Fruit fly (Drosophila melanogaster): ENCODE data around the gene CG13989.

CG13989 gene

dm6 chr2L:6160100-6160499 lies at the start of gene CG13989:
CG13989 (plus strand) TSS chr2L:6160400.
- TF ChIP-seq CG1620 (GFP tag; optimal IDR thresholded peaks at IDR 0.05) (no peak), cnc (optimal IDR thresholded peaks at IDR 0.05) (no peak), toe (GFP tag; optimal IDR thresholded peaks at IDR 0.05) (no peak), CG5204 (GFP tag; optimal IDR thresholded peaks at IDR 0.05) (no peak), CG33017 (tag; optimal IDR thresholded peaks at IDR 0.05) (no peak), Hr96 (GFP tag; optimal IDR thresholded peaks at IDR 0.05) (no peak), ovo (GFP tag; optimal IDR thresholded peaks at IDR 0.05) (no peak), cic (GFP tag; optimal IDR thresholded peaks at IDR 0.05) (no peak), CG12768 (GFP tag; optimal IDR thresholded peaks at IDR 0.05) (no peak), tj (GFP tag; optimal IDR thresholded peaks at IDR 0.05) (no peak)

DNA sequence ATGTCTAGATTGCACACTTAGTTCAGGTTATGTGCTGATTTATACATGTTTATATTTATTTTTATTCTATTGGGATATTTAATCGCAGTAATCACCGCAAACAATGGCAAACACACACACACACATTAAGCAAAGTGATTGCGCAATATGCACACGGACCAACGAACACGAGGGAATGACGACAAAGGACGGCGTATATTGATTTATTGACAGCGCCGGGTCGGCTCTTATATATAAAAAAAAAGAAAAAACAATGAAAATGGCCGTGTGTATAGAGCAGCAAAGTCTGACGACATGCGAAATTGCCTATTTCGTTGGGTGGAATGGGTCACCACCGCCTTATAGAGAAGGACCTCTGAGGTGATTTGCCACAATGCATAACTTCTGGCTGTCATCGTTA lies 49.4 kb upstream of the CG13989 start:
- TF ChIP-seq CG11617 (GFP tag; optimal IDR thresholded peaks at IDR 0.05) (no peak), kay (GFP tag; ENCODE audit: borderline replicate concordance) (peak; percentile 66), cnc (optimal IDR thresholded peaks at IDR 0.05) (no peak)

DNA sequence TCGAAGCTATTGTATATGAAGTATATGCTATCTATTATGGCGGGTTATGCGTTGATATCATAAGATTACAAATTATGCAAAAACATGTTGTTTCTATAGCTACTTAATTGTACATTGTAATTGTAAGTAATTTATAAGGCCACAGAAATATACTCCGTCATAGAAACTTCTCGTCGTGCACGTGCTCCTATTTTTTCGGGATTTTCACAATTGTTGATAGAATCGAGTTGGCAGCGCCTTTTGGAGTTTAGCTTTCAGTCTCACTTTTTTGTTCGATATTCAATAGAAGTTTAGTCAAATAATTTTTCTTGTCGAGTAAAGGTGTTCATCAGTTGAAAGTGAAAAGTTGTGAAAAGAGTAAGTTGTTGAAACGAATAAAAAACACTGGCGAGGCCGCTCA lies 42.0 kb upstream of the CG13989 start, which contains the start of gene CG31642:
Gene CG31642 (plus strand): TSS at position 301 of the 400 bp plus-strand sequence.
- no peak for TF ChIP-seq tj (GFP tag; optimal IDR thresholded peaks at IDR 0.05)
- TF ChIP-seq CG12768 (GFP tag; optimal IDR thresholded peaks at IDR 0.05), result no peak
- no peak for TF ChIP-seq Clk (GFP tag; optimal IDR thresholded peaks at IDR 0.05)
- no peak for TF ChIP-seq toe (GFP tag; optimal IDR thresholded peaks at IDR 0.05)
- TF ChIP-seq Crg-1 (GFP tag; optimal IDR thresholded peaks at IDR 0.05), result no peak
- no peak for TF ChIP-seq Mnt (GFP tag; optimal IDR thresholded peaks at IDR 0.05)
- TF ChIP-seq CG33017 (tag; optimal IDR thresholded peaks at IDR 0.05), result no peak
- TF ChIP-seq ovo (GFP tag; optimal IDR thresholded peaks at IDR 0.05), result no peak
- no peak for TF ChIP-seq kay (GFP tag; ENCODE audit: borderline replicate concordance)
- TF ChIP-seq CG5204 (GFP tag; optimal IDR thresholded peaks at IDR 0.05), result no peak
- no peak for TF ChIP-seq Hr96 (GFP tag; optimal IDR thresholded peaks at IDR 0.05)
- TF ChIP-seq CG7101 (tag; optimal IDR thresholded peaks at IDR 0.05), result no peak

- TF ChIP-seq CG33017 (tag; optimal IDR thresholded peaks at IDR 0.05) (peak; percentile 46), CG7045 (GFP tag; optimal IDR thresholded peaks at IDR 0.05) (peak; percentile 12), CG1620 (GFP tag; optimal IDR thresholded peaks at IDR 0.05) (peak; percentile 21), Mnt (GFP tag; optimal IDR thresholded peaks at IDR 0.05) (no peak), kay (GFP tag; ENCODE audit: borderline replicate concordance) (no peak), Clk (GFP tag; optimal IDR thresholded peaks at IDR 0.05) (no peak), ovo (GFP tag; optimal IDR thresholded peaks at IDR 0.05) (no peak), CG11617 (GFP tag; optimal IDR thresholded peaks at IDR 0.05) (no peak), tj (GFP tag; optimal IDR thresholded peaks at IDR 0.05) (peak; percentile 11), bab1 (GFP tag; optimal IDR thresholded peaks at IDR 0.05) (no peak), Crg-1 (GFP tag; optimal IDR thresholded peaks at IDR 0.05) (no peak), CG12768 (GFP tag; optimal IDR thresholded peaks at IDR 0.05) (no peak), cic (GFP tag; optimal IDR thresholded peaks at IDR 0.05) (no peak), cnc (optimal IDR thresholded peaks at IDR 0.05) (no peak), Hr96 (GFP tag; optimal IDR thresholded peaks at IDR 0.05) (no peak), toe (GFP tag; optimal IDR thresholded peaks at IDR 0.05) (no peak), CG7101 (tag; optimal IDR thresholded peaks at IDR 0.05) (peak; percentile 45), pad (GFP tag; optimal IDR thresholded peaks at IDR 0.05) (no peak), CG5204 (GFP tag; optimal IDR thresholded peaks at IDR 0.05) (peak; percentile 16), CG14711 (tag; optimal IDR thresholded peaks at IDR 0.05) (peak; percentile 52)
These were observed 35.4 kb upstream of the CG13989 start, which contains the start of gene Arpc4 for dm6 chr2L:6124815-6125214. Arpc4 (plus strand) TSS chr2L:6125132.

dm6 chr2L:6127478-6127877 lies 32.7 kb upstream of the CG13989 start, which contains the start of gene WDR79:
WDR79 (minus strand) TSS chr2L:6127775.
- no peak for TF ChIP-seq CG1620 (GFP tag; optimal IDR thresholded peaks at IDR 0.05)
- TF ChIP-seq pad (GFP tag; optimal IDR thresholded peaks at IDR 0.05), result no peak
- TF ChIP-seq CG14711 (tag; optimal IDR thresholded peaks at IDR 0.05), result no peak
- TF ChIP-seq Clk (GFP tag; optimal IDR thresholded peaks at IDR 0.05), result no peak
- TF ChIP-seq Hr96 (GFP tag; optimal IDR thresholded peaks at IDR 0.05), result no peak

dm6 chr2L:6130522-6131073 lies 29.6 kb upstream of the CG13989 start, which contains the start of the genes B9d2, tctn and CG9222:
B9d2 (minus strand) TSS chr2L:6130651.
tctn (minus strand) TSS chr2L:6130651.
CG9222 (plus strand) TSS chr2L:6131023.
- TF ChIP-seq CG33017 (tag; optimal IDR thresholded peaks at IDR 0.05) (no peak), CG7101 (tag; optimal IDR thresholded peaks at IDR 0.05) (no peak), bab1 (GFP tag; optimal IDR thresholded peaks at IDR 0.05) (no peak), CG14711 (tag; optimal IDR thresholded peaks at IDR 0.05) (no peak), kay (GFP tag; ENCODE audit: borderline replicate concordance) (no peak), Clk (GFP tag; optimal IDR thresholded peaks at IDR 0.05) (no peak), toe (GFP tag; optimal IDR thresholded peaks at IDR 0.05) (no peak), CG1620 (GFP tag; optimal IDR thresholded peaks at IDR 0.05) (no peak), ovo (GFP tag; optimal IDR thresholded peaks at IDR 0.05) (no peak), pad (GFP tag; optimal IDR thresholded peaks at IDR 0.05) (no peak), CG7045 (GFP tag; optimal IDR thresholded peaks at IDR 0.05) (no peak)

- TF ChIP-seq cic (GFP tag; optimal IDR thresholded peaks at IDR 0.05) (no peak), CG1620 (GFP tag; optimal IDR thresholded peaks at IDR 0.05) (no peak), kay (GFP tag; ENCODE audit: borderline replicate concordance) (no peak), ovo (GFP tag; optimal IDR thresholded peaks at IDR 0.05) (no peak), Hr96 (GFP tag; optimal IDR thresholded peaks at IDR 0.05) (no peak), bab1 (GFP tag; optimal IDR thresholded peaks at IDR 0.05) (no peak), CG33017 (tag; optimal IDR thresholded peaks at IDR 0.05) (no peak), pad (GFP tag; optimal IDR thresholded peaks at IDR 0.05) (no peak), tj (GFP tag; optimal IDR thresholded peaks at IDR 0.05) (no peak), CG14711 (tag; optimal IDR thresholded peaks at IDR 0.05) (no peak), Clk (GFP tag; optimal IDR thresholded peaks at IDR 0.05) (no peak), CG5204 (GFP tag; optimal IDR thresholded peaks at IDR 0.05) (no peak), toe (GFP tag; optimal IDR thresholded peaks at IDR 0.05) (no peak), CG7045 (GFP tag; optimal IDR thresholded peaks at IDR 0.05) (no peak)
These were observed 21.1 kb upstream of the CG13989 start, which contains the start of gene CG13991 for dm6 chr2L:6139082-6139481. CG13991 (plus strand) TSS chr2L:6139382.

All from whole organism, adult.